Fruit fly (Drosophila melanogaster) whole organism, embryonic: ENCODE results near the gene Hip14.
A peak's percentile ranks its signal among the peaks of the same experiment; 100 is the strongest.

ENCODE experiments used
- ATbp ChIP-seq: fragments of 200-800 bp; sonication (Bioruptor generic); optimal IDR thresholded peaks from 2 replicates; lab custom pipeline; 2017; ENCODE audit warnings: missing biosample characterization, mild to moderate bottlenecking, missing genetic modification characterization, missing genetic modification reagents
- Asciz ChIP-seq: fragments of 200-800 bp; sonication (Bioruptor generic); optimal IDR thresholded peaks from 2 replicates; lab custom pipeline; 2017; ENCODE audit warnings: missing biosample characterization, mild to moderate bottlenecking, missing genetic modification characterization, missing genetic modification reagents
- Atf6 ChIP-seq: fragments of 200-800 bp; sonication (Bioruptor generic); IDR thresholded peaks from 2 replicates; pipeline ENCODE4 v1.3.6; 2022; ENCODE audit warnings: missing biosample characterization, missing genetic modification characterization
- B-H2 ChIP-seq: fragments of 200-800 bp; sonication (Bioruptor generic); optimal IDR thresholded peaks from 2 replicates; lab custom pipeline; 2018; ENCODE audit warnings: missing biosample characterization, mild to moderate bottlenecking, missing genetic modification characterization
- Bteb2 ChIP-seq: fragments of 200-800 bp; sonication (Bioruptor generic); optimal IDR thresholded peaks from 2 replicates; lab custom pipeline; 2016; ENCODE audit warnings: missing biosample characterization, missing genetic modification characterization
- CG1024 ChIP-seq: fragments of 200-800 bp; sonication (Bioruptor generic); IDR thresholded peaks from 2 replicates; pipeline ENCODE4 v1.3.6; 2022; ENCODE audit warnings: missing biosample characterization, missing genetic modification characterization
- CG10543 ChIP-seq: fragments of 200-800 bp; sonication (Bioruptor generic); optimal IDR thresholded peaks from 3 replicates; lab custom pipeline; 2017; ENCODE audit warnings: missing biosample characterization, mild to moderate bottlenecking, missing genetic modification characterization, moderate library complexity
- CG11093 ChIP-seq: fragments of 200-800 bp; sonication (Bioruptor generic); IDR thresholded peaks from 3 replicates; pipeline ENCODE4 v1.3.6; 2022; ENCODE audit warnings: missing biosample characterization, missing genetic modification characterization
- CG18262 ChIP-seq: fragments of 200-800 bp; optimal IDR thresholded peaks from 3 replicates; lab custom pipeline; 2019; ENCODE audit warnings: missing biosample characterization, mild to moderate bottlenecking, missing genetic modification characterization, moderate library complexity
- CG32767 ChIP-seq: fragments of 200-800 bp; sonication (Bioruptor generic); IDR thresholded peaks from 2 replicates; pipeline ENCODE4 v1.3.6; 2022; ENCODE audit warnings: missing biosample characterization, missing genetic modification characterization
- CG3726 ChIP-seq: fragments of 200-800 bp; sonication (Bioruptor generic); IDR thresholded peaks from 3 replicates; pipeline ENCODE4, ENCODE4 v1.3.6; 2022; ENCODE audit warnings: missing biosample characterization, missing genetic modification characterization
- CG6272 ChIP-seq: fragments of 200-800 bp; sonication (Bioruptor generic); IDR thresholded peaks from 2 replicates; pipeline ENCODE4 v1.3.6; 2022; ENCODE audit warnings: missing biosample characterization, missing genetic modification characterization
- CG6813 ChIP-seq: fragments of 200-800 bp; sonication (Bioruptor generic); optimal IDR thresholded peaks from 2 replicates; lab custom pipeline; 2017; ENCODE audit warnings: missing biosample characterization, missing genetic modification characterization, mild to moderate bottlenecking, moderate library complexity, missing genetic modification reagents
- CG8765 ChIP-seq: fragments of 200-800 bp; sonication (Bioruptor generic); IDR thresholded peaks from 2 replicates; pipeline ENCODE4 v1.3.6; 2022; ENCODE audit warnings: missing biosample characterization, missing genetic modification characterization
- CG9215 ChIP-seq: fragments of 200-800 bp; sonication (Bioruptor generic); IDR thresholded peaks from 2 replicates; pipeline ENCODE4 v1.3.6; 2022; ENCODE audit warnings: missing biosample characterization, missing genetic modification characterization
- CG9609 ChIP-seq: fragments of 200-800 bp; sonication (Bioruptor generic); optimal IDR thresholded peaks from 3 replicates; lab custom pipeline; 2016; ENCODE audit warnings: missing biosample characterization, missing genetic modification characterization
- D ChIP-seq, 2 experiments: fragments of 200-800 bp in 1 of 2; fragments of >200 bp in 1 of 2; sonication (Bioruptor generic) in 1 of 2; optimal IDR thresholded peaks; 2 replicates in 1 of 2; 3 replicates in 1 of 2; lab custom pipeline; 2017; ENCODE audit warnings: mild to moderate bottlenecking in 1 of 2, missing biosample characterization in 1 of 2, missing genetic modification characterization in 1 of 2, missing genetic modification reagents in 1 of 2
- Dbx ChIP-seq: fragments of 200-800 bp; sonication (Bioruptor generic); IDR thresholded peaks from 3 replicates; pipeline ENCODE4 v1.3.6; 2022; ENCODE audit warnings: missing biosample characterization, missing genetic modification characterization
- Dek ChIP-seq: fragments of 200-800 bp; sonication (Bioruptor generic); optimal IDR thresholded peaks from 3 replicates; lab custom pipeline; 2019; ENCODE audit warnings: missing biosample characterization, mild to moderate bottlenecking, missing genetic modification characterization, moderate library complexity
- Drgx ChIP-seq: fragments of 200-800 bp; sonication (Bioruptor generic); IDR thresholded peaks from 2 replicates; pipeline ENCODE4 v1.3.6; 2022; ENCODE audit warnings: missing biosample characterization, missing genetic modification characterization
- HLHmδ ChIP-seq: fragments of 200-800 bp; sonication (Bioruptor generic); optimal IDR thresholded peaks from 2 replicates; lab custom pipeline; 2018; ENCODE audit warnings: missing biosample characterization, mild to moderate bottlenecking, missing genetic modification characterization, moderate library complexity
- Hsf ChIP-seq: fragments of 200-800 bp; sonication (Bioruptor generic); optimal IDR thresholded peaks from 3 replicates; lab custom pipeline; 2016; ENCODE audit warnings: missing biosample characterization, missing genetic modification characterization
- MESR4 ChIP-seq: fragments of 200-800 bp; sonication (Bioruptor generic); optimal IDR thresholded peaks from 2 replicates; lab custom pipeline; 2018; ENCODE audit warnings: missing biosample characterization, mild to moderate bottlenecking, missing genetic modification characterization, moderate library complexity
- Max ChIP-seq: fragments of 200-800 bp; sonication (Bioruptor generic); optimal IDR thresholded peaks from 2 replicates; lab custom pipeline; 2016; ENCODE audit warnings: missing biosample characterization, mild to moderate bottlenecking, missing genetic modification characterization
- Mes4 ChIP-seq: fragments of 200-800 bp; sonication (Bioruptor generic); optimal IDR thresholded peaks from 2 replicates; lab custom pipeline; 2016; ENCODE audit warnings: missing biosample characterization, missing genetic modification characterization
- Rx ChIP-seq: fragments of 200-800 bp; sonication (Bioruptor generic); IDR thresholded peaks from 2 replicates; pipeline ENCODE4 v1.3.6; 2022; ENCODE audit warnings: missing biosample characterization, missing genetic modification characterization
- amos ChIP-seq: fragments of 200-800 bp; sonication (Bioruptor generic); IDR thresholded peaks from 2 replicates; pipeline ENCODE4 v1.3.6; 2022; ENCODE audit warnings: missing biosample characterization, missing genetic modification characterization; ENCODE audit not compliant: partially characterized antibody
- bigmax ChIP-seq: fragments of 200-800 bp; sonication (Bioruptor generic); optimal IDR thresholded peaks from 2 replicates; lab custom pipeline; 2018; ENCODE audit warnings: missing biosample characterization, mild to moderate bottlenecking, missing genetic modification characterization
- cad ChIP-seq: fragments of >200 bp; optimal IDR thresholded peaks from 2 replicates; lab custom pipeline; 2017; ENCODE audit warnings: missing biosample characterization, missing genetic modification characterization
- cas ChIP-seq: fragments of 200-800 bp; sonication (Bioruptor generic); IDR thresholded peaks from 2 replicates; pipeline ENCODE4 v1.3.6; 2022; ENCODE audit warnings: missing biosample characterization, missing genetic modification characterization
- chif ChIP-seq, 2 experiments: fragments of 200-800 bp; sonication (Bioruptor generic); optimal IDR thresholded peaks; 3 replicates each; lab custom pipeline; 2016; ENCODE audit warnings: missing biosample characterization in 2 of 2, missing genetic modification characterization in 2 of 2
- crc ChIP-seq: fragments of 200-800 bp; sonication (Bioruptor generic); optimal IDR thresholded peaks from 2 replicates; lab custom pipeline; 2016; ENCODE audit warnings: missing biosample characterization, missing genetic modification characterization
- en ChIP-seq: fragments of 200-800 bp; sonication (Bioruptor generic); optimal IDR thresholded peaks from 2 replicates; lab custom pipeline; 2016; ENCODE audit warnings: missing biosample characterization, missing genetic modification characterization
- eve ChIP-seq, 2 experiments: fragments of >200 bp; optimal IDR thresholded peaks; 2 replicates each; lab custom pipeline; 2017; ENCODE audit warnings: missing biosample characterization in 2 of 2, missing genetic modification characterization in 2 of 2
- exex ChIP-seq: fragments of 200-800 bp; sonication (Bioruptor generic); optimal IDR thresholded peaks from 4 replicates; lab custom pipeline; 2018; ENCODE audit warnings: missing biosample characterization, mild to moderate bottlenecking, missing genetic modification characterization, moderate library complexity
- fu2 ChIP-seq: fragments of 200-800 bp; sonication (Bioruptor generic); optimal IDR thresholded peaks from 2 replicates; lab custom pipeline; 2016; ENCODE audit warnings: missing biosample characterization, missing genetic modification characterization
- hkb ChIP-seq, 2 experiments: fragments of 200-800 bp in 1 of 2; fragments of >200 bp in 1 of 2; sonication (Bioruptor generic) in 1 of 2; IDR thresholded peaks in 1 of 2; optimal IDR thresholded peaks in 1 of 2; 2 replicates each; pipeline versions ENCODE4 v1.3.6 to Lab custom; 2017 to 2022; ENCODE audit warnings: missing biosample characterization in 1 of 2, missing genetic modification characterization in 1 of 2
- kah ChIP-seq: fragments of 200-800 bp; sonication (Bioruptor generic); optimal IDR thresholded peaks from 2 replicates; lab custom pipeline; 2018; ENCODE audit warnings: missing biosample characterization, mild to moderate bottlenecking, missing genetic modification characterization
- lov ChIP-seq, 2 experiments: fragments of 200-800 bp in 1 of 2; fragments of >200 bp in 1 of 2; sonication (Bioruptor generic) in 1 of 2; IDR thresholded peaks in 1 of 2; optimal IDR thresholded peaks in 1 of 2; 2 replicates in 1 of 2; 3 replicates in 1 of 2; pipeline versions ENCODE4 v1.3.6 to Lab custom; 2017 to 2022; ENCODE audit warnings: missing biosample characterization in 1 of 2, missing genetic modification characterization in 1 of 2
- oc ChIP-seq: fragments of 200-800 bp; sonication (Bioruptor generic); optimal IDR thresholded peaks from 2 replicates; lab custom pipeline; 2018; ENCODE audit warnings: missing biosample characterization, mild to moderate bottlenecking, missing genetic modification characterization, moderate library complexity
- odd ChIP-seq: fragments of 200-800 bp; sonication (Bioruptor generic); optimal IDR thresholded peaks from 2 replicates; lab custom pipeline; 2017; ENCODE audit warnings: missing biosample characterization, mild to moderate bottlenecking, missing genetic modification characterization
- pita ChIP-seq: fragments of 200-800 bp; sonication (Bioruptor generic); optimal IDR thresholded peaks from 2 replicates; lab custom pipeline; 2017; ENCODE audit warnings: missing biosample characterization, mild to moderate bottlenecking, missing genetic modification characterization
- pros ChIP-seq: fragments of 200-800 bp; sonication (Bioruptor generic); optimal IDR thresholded peaks from 3 replicates; lab custom pipeline; 2019; ENCODE audit warnings: missing biosample characterization, mild to moderate bottlenecking, missing genetic modification characterization, moderate library complexity
- scrt ChIP-seq: fragments of 200-800 bp; sonication (Bioruptor generic); optimal IDR thresholded peaks from 2 replicates; lab custom pipeline; 2018; ENCODE audit warnings: missing biosample characterization, mild to moderate bottlenecking, missing genetic modification characterization, moderate library complexity
- toy ChIP-seq: fragments of 200-800 bp; sonication (Bioruptor generic); IDR thresholded peaks from 2 replicates; pipeline ENCODE4 v1.3.6; 2022; ENCODE audit warnings: missing biosample characterization, missing genetic modification characterization
- vfl ChIP-seq: fragments of 200-800 bp; sonication (Bioruptor generic); optimal IDR thresholded peaks from 2 replicates; lab custom pipeline; 2016; ENCODE audit warnings: missing biosample characterization, missing genetic modification characterization
- wek ChIP-seq: fragments of 200-800 bp; sonication (Bioruptor generic); optimal IDR thresholded peaks from 3 replicates; lab custom pipeline; 2018; ENCODE audit warnings: missing biosample characterization, mild to moderate bottlenecking, missing genetic modification characterization, moderate library complexity

Gene Hip14

dm6 chr3L:16011319-16012210, 23.5 kb downstream of the Hip14 start, which contains the start of gene mib1 (continued):
- TF ChIP-seq hkb (optimal IDR thresholded peaks at IDR 0.05; lab: Kevin White, UChicago) = no peak
- TF ChIP-seq hkb (GFP tag; IDR thresholded peaks at IDR 0.05; lab: Robert Waterston, UW) = 0 out of 2 replicates have a peak, but pooled peaks have one; percentile 13
- TF ChIP-seq cad = peak; percentile 69
- TF ChIP-seq CG10543 = peak; percentile 43
- peak; percentile 78 for TF ChIP-seq D (optimal IDR thresholded peaks at IDR 0.05; lab: Kevin White, UChicago)
- TF ChIP-seq D (GFP tag; optimal IDR thresholded peaks at IDR 0.05; lab: Kevin White, UChicago) = no peak
- no peak for TF ChIP-seq vfl
- TF ChIP-seq CG9215 (GFP tag; lab: Robert Waterston, UW) = no peak
- TF ChIP-seq amos (GFP tag; lab: Robert Waterston, UW) = peak; percentile 93
- TF ChIP-seq oc (tag; lab: Kevin White, UChicago) = peak; percentile 67
- no peak for TF ChIP-seq Drgx (GFP tag; lab: Robert Waterston, UW)
- TF ChIP-seq fu2 (GFP tag; lab: Kevin White, UChicago) = peak; percentile 43
- TF ChIP-seq CG6813 (GFP tag; lab: Kevin White, UChicago) = no peak
- no peak for TF ChIP-seq Max (GFP tag; lab: Kevin White, UChicago)
- TF ChIP-seq Rx = no peak
- TF ChIP-seq CG3726 (GFP tag; lab: Robert Waterston, UW) = no peak
- TF ChIP-seq pita (GFP tag; lab: Kevin White, UChicago) = no peak
- TF ChIP-seq lov (optimal IDR thresholded peaks at IDR 0.05; lab: Kevin White, UChicago) = no peak
- peak; percentile 62; the same call in 1 of the 3 replicates for TF ChIP-seq lov (GFP tag; IDR thresholded peaks at IDR 0.05; lab: Robert Waterston, UW)
- TF ChIP-seq CG6272 (GFP tag; lab: Robert Waterston, UW) = no peak
- TF ChIP-seq pros (GFP tag; lab: Kevin White, UChicago) = peak; percentile 46
- TF ChIP-seq CG32767 (GFP tag; lab: Robert Waterston, UW) = 0 out of 2 replicates have a peak, but pooled peaks have one; percentile 20
- TF ChIP-seq eve (GFP tag; optimal IDR thresholded peaks at IDR 0.05; lab: Kevin White, UChicago) = no peak
- TF ChIP-seq ATbp = no peak
- no peak for TF ChIP-seq Bteb2 (GFP tag; lab: Kevin White, UChicago)
- TF ChIP-seq HLHmδ (GFP tag; lab: Kevin White, UChicago) = peak; percentile 81
- TF ChIP-seq cas (GFP tag; lab: Robert Waterston, UW) = no peak
- TF ChIP-seq CG8765 (GFP tag; lab: Robert Waterston, UW) = no peak
- no peak for TF ChIP-seq CG1024
- no peak for TF ChIP-seq exex
- TF ChIP-seq CG11093 (GFP tag; lab: Robert Waterston, UW) = no peak
- peak; percentile 58 for TF ChIP-seq B-H2
- TF ChIP-seq bigmax (GFP tag; lab: Kevin White, UChicago) = peak; percentile 15
- TF ChIP-seq toy (GFP tag; lab: Robert Waterston, UW) = no peak
- TF ChIP-seq CG18262 (tag; lab: Kevin White, UChicago) = no peak
- TF ChIP-seq Atf6 = peak; percentile 23; the same call in 1 of the 2 replicates
- no peak for TF ChIP-seq Mes4
- peak in 1 of 2 experiments; percentile 15 for TF ChIP-seq chif (GFP tag; optimal IDR thresholded peaks at IDR 0.05; lab: Kevin White, UChicago)
- peak; percentile 62 for TF ChIP-seq Dek (tag; lab: Kevin White, UChicago)
- peak; percentile 40 for TF ChIP-seq CG9609
- TF ChIP-seq Hsf = peak; percentile 24
- TF ChIP-seq MESR4 (GFP tag; lab: Kevin White, UChicago) = peak; percentile 99
- TF ChIP-seq en (GFP tag; lab: Kevin White, UChicago) = no peak
- no peak for TF ChIP-seq crc (GFP tag; lab: Kevin White, UChicago)
- TF ChIP-seq kah (GFP tag; lab: Kevin White, UChicago) = peak; percentile 86
- no peak for TF ChIP-seq wek (GFP tag; lab: Kevin White, UChicago)
- no peak for TF ChIP-seq Asciz (GFP tag; lab: Kevin White, UChicago)
- peak; percentile 10 for TF ChIP-seq odd
- TF ChIP-seq scrt (GFP tag; lab: Kevin White, UChicago) = peak; percentile 47
- 0 out of 3 replicates have a peak, but pooled peaks have one; percentile 5 for TF ChIP-seq Dbx (GFP tag; lab: Robert Waterston, UW)
